Worm (Caenorhabditis elegans): ENCODE data around the gene F20B6.4.

DNA sequence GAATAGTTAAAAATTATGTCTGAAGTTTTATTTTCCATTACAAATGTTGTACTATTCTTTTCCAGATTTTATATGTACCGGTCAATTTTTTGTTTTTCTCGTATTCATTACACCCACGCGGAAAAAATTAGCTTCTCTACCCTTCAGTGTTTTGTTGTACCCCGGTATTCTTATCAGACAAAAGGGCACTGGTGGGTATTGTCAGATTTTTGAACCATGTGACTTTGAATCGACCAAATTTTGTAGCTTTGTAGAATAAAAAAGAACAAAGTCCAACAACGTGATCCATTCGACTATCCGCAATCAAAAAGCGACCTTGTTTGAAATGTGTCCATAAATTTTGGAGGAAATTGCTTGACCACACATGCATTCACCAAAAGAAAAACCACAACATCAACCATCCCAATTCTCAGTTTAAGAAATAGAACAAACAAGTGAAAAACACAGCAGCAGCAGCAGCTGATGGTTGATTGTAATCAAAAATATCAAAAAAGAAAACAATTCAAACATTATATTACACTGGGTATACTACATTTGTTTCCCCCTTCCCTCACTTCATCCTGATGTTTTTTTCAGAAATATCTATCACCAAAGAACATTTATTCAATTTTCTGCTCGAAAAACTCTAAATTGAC lies 48.3 kb upstream of the F20B6.4 start:
- TF ChIP-seq blmp-1 (tag; optimal IDR thresholded peaks at IDR 0.05) (no peak), ham-2 (GFP tag; optimal IDR thresholded peaks at IDR 0.05) (no peak), flh-1 (GFP tag; optimal IDR thresholded peaks at IDR 0.05) (no peak), elt-1 (tag; optimal IDR thresholded peaks at IDR 0.05; ENCODE audit: borderline replicate concordance, insufficient read depth) (no peak)
